Worm (Caenorhabditis elegans): ENCODE results near the gene ZK1248.20.

Gene ZK1248.20

ce11 chrII:5816346-5816745 lies at the start of gene ZK1248.20:
Gene ZK1248.20 (plus strand): TSS chrII:5816646.
- no peak for TF ChIP-seq R02D3.7 (tag; optimal IDR thresholded peaks at IDR 0.05)
- no peak for TF ChIP-seq tbx-2 (tag; optimal IDR thresholded peaks at IDR 0.05)
- TF ChIP-seq nhr-28 (tag; optimal IDR thresholded peaks at IDR 0.05): no peak
- no peak for TF ChIP-seq zag-1 (tag; optimal IDR thresholded peaks at IDR 0.05)
- no peak for TF ChIP-seq lsy-12 (tag; optimal IDR thresholded peaks at IDR 0.05)
- TF ChIP-seq pqm-1 (tag; optimal IDR thresholded peaks at IDR 0.05): no peak
- TF ChIP-seq ztf-4 (tag; optimal IDR thresholded peaks at IDR 0.05): no peak
- TF ChIP-seq fkh-10 (GFP tag; optimal IDR thresholded peaks at IDR 0.05): no peak
- no peak for TF ChIP-seq snpc-4 (tag; optimal IDR thresholded peaks at IDR 0.05)
- no peak for TF ChIP-seq ZK546.5 (tag; optimal IDR thresholded peaks at IDR 0.05)

ce11 chrII:5768274-5768820 lies 48.1 kb upstream of the ZK1248.20 start:
- TF ChIP-seq ceh-82 (tag; optimal IDR thresholded peaks at IDR 0.05) (no peak), nhr-23 (tag; optimal IDR thresholded peaks at IDR 0.05) (peak; percentile 29), elt-1 (tag; optimal IDR thresholded peaks at IDR 0.05) (peak; percentile 91), elt-3 (tag; optimal IDR thresholded peaks at IDR 0.05) (peak in 1 of 3 experiments; percentile 15)

DNA sequence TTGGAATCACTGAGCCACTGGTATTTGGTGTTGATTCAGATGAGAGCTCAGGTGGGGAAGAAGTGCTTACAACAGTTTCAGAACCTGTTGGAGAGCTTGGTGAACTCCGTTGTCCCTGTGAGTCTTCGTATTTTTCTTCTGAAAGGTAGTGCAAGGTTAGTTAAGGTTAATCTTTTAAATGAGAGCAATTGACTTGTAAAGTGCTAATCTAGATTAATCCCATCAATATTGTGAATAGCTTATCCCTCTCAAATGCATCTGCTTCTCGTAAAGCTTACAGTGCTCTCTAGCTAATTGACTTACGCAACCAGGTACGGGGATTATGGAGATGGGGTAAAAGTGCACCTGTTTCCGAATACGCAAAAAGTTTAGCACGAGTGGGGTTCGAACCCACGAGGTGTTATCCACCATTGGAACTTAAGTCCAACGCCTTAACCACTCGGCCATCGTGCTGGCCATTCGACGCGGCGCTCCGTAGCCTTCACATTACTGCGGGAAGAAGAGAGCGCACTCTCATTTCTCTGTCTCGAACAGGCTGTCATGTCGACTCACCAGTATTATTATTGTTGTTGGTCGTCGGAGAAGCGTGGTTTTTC lies 43.8 kb upstream of the ZK1248.20 start:
- TF ChIP-seq lin-39 (tag; optimal IDR thresholded peaks at IDR 0.05): peak; percentile 31
- TF ChIP-seq fkh-2 (tag; optimal IDR thresholded peaks at IDR 0.05): no peak
- TF ChIP-seq nhr-43 (tag; optimal IDR thresholded peaks at IDR 0.05; ENCODE audit: poor library complexity, severe bottlenecking): peak; percentile 23
- TF ChIP-seq ceh-9 (tag; optimal IDR thresholded peaks at IDR 0.05): no peak
- TF ChIP-seq mml-1 (tag; optimal IDR thresholded peaks at IDR 0.05): no peak
- TF ChIP-seq unc-39 (tag; optimal IDR thresholded peaks at IDR 0.05): no peak
- peak; percentile 19 for TF ChIP-seq snpc-4 (tag; optimal IDR thresholded peaks at IDR 0.05)
- TF ChIP-seq hmg-11 (tag; optimal IDR thresholded peaks at IDR 0.05): peak; percentile 85
- no peak for TF ChIP-seq lsy-12 (tag; optimal IDR thresholded peaks at IDR 0.05)
- no peak for TF ChIP-seq fos-1 (tag; optimal IDR thresholded peaks at IDR 0.05)
- no peak for TF ChIP-seq ZK546.5 (tag; optimal IDR thresholded peaks at IDR 0.05)
- TF ChIP-seq pha-4 (tag; optimal IDR thresholded peaks at IDR 0.05): peak; percentile 32
- TF ChIP-seq elt-3 (tag; optimal IDR thresholded peaks at IDR 0.05): peak in 1 of 3 experiments; percentile 1
- peak; percentile 46 for TF ChIP-seq elt-2 (tag; optimal IDR thresholded peaks at IDR 0.05)
- TF ChIP-seq nfya-1 (tag; optimal IDR thresholded peaks at IDR 0.05; ENCODE audit: insufficient read depth): peak; percentile 16

DNA sequence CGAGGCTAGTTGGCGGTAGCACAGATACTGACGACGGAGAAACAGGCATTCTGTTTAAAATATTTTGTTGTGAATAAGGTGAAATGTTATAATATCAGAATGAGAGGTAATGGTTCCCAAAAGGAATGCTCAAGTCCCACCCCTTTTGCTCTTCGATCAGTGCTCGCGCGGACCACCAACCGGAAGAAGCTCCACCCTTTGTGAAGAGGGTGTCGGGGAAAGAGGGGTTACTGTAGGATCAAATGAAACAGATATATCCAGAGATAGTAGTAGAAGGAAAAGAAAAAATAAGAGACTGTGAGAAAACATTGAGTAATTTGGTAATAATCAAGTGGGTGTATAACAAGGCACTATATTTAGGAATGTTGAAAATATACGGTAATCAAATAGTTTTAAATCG lies 42.3 kb upstream of the ZK1248.20 start, which contains the start of the genes dmd-5 and F10C1.1:
dmd-5 (minus strand) TSS at position 101 of the 400 bp plus-strand sequence.
F10C1.1 (plus strand) TSS at position 110 of the 400 bp plus-strand sequence.
- no peak for TF ChIP-seq hmg-11 (tag; optimal IDR thresholded peaks at IDR 0.05)
- no peak for TF ChIP-seq ztf-11 (tag; optimal IDR thresholded peaks at IDR 0.05)
- no peak for TF ChIP-seq ama-1 (optimal IDR thresholded peaks at IDR 0.05)
- no peak for TF ChIP-seq nhr-23 (tag; optimal IDR thresholded peaks at IDR 0.05)
- TF ChIP-seq eor-1 (tag; optimal IDR thresholded peaks at IDR 0.05): no peak
- no peak for TF ChIP-seq mml-1 (tag; optimal IDR thresholded peaks at IDR 0.05)
- TF ChIP-seq egl-27 (tag; optimal IDR thresholded peaks at IDR 0.05): no peak
- TF ChIP-seq zag-1 (tag; optimal IDR thresholded peaks at IDR 0.05): no peak
- no peak for TF ChIP-seq pha-4 (tag; optimal IDR thresholded peaks at IDR 0.05)
- TF ChIP-seq snpc-4 (tag; optimal IDR thresholded peaks at IDR 0.05): no peak
- TF ChIP-seq nhr-237 (tag; optimal IDR thresholded peaks at IDR 0.05): no peak
- no peak for TF ChIP-seq lsy-12 (tag; optimal IDR thresholded peaks at IDR 0.05)
- TF ChIP-seq ceh-82 (tag; optimal IDR thresholded peaks at IDR 0.05): no peak
- no peak for TF ChIP-seq unc-62 (GFP tag; optimal IDR thresholded peaks at IDR 0.05)
- TF ChIP-seq lin-15B (tag; optimal IDR thresholded peaks at IDR 0.05): no peak
- TF ChIP-seq nfya-1 (tag; optimal IDR thresholded peaks at IDR 0.05; ENCODE audit: insufficient read depth): no peak

- TF ChIP-seq egl-5 (tag; optimal IDR thresholded peaks at IDR 0.05): no peak
- no peak for TF ChIP-seq aly-2 (tag; optimal IDR thresholded peaks at IDR 0.05)
- TF ChIP-seq fkh-2 (tag; optimal IDR thresholded peaks at IDR 0.05): no peak
- TF ChIP-seq ceh-16 (tag; optimal IDR thresholded peaks at IDR 0.05): no peak
- no peak for TF ChIP-seq unc-39 (tag; optimal IDR thresholded peaks at IDR 0.05)
Measured at ce11 chrII:5774879-5775278, 41.6 kb upstream of the ZK1248.20 start.

All from whole organism, L3 larva.